Fruit fly (Drosophila melanogaster): ENCODE results near the gene CG8379.

The CG8379 gene

DNA sequence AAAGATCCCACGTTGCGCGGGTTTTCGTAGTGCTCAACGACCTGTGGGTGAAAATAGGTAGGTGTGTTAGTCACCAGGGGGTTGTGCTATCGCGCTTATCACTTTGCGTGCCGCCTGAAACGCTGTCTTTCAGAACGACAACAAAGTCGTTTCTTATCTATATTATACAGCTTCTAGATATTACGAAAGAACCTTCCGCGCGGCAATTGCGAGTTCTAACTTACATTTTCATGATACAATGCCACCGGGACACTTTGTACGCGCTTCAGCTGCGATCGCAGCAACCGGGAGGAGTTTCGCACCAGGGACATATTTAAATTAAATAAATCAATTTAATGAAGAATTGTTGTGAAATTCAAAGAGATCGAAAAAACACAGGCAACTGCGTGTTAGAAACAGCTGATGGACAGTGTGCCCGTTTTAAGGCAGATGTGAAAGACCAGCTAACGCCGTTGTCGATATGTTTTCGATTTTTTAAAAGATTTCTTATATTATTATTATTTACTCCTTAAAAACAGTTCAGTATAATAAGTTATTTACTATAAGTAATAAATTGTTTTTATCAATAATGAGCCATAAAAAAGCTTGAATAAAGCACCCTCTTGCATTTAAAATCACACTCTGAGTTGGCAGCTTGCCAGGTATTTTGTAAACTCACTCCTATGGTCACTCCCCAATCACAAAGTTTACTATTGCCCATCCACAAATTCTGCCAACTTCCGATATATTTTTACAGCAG lies at the start of gene CG8379, which contains the start of gene IscU:
Gene CG8379, plus strand, starts transcription at position 651 of the 739 bp plus-strand sequence.
Gene IscU, minus strand, starts transcription at position 417 of the 739 bp plus-strand sequence.
- TF ChIP-seq usp (GFP tag; optimal IDR thresholded peaks at IDR 0.05) (no peak), Dll (optimal IDR thresholded peaks at IDR 0.05) (no peak), CG8478 (optimal IDR thresholded peaks at IDR 0.05) (no peak), psq (optimal IDR thresholded peaks at IDR 0.05) (no peak), pan (optimal IDR thresholded peaks at IDR 0.05) (no peak), EcR (GFP tag; optimal IDR thresholded peaks at IDR 0.05) (no peak)

DNA sequence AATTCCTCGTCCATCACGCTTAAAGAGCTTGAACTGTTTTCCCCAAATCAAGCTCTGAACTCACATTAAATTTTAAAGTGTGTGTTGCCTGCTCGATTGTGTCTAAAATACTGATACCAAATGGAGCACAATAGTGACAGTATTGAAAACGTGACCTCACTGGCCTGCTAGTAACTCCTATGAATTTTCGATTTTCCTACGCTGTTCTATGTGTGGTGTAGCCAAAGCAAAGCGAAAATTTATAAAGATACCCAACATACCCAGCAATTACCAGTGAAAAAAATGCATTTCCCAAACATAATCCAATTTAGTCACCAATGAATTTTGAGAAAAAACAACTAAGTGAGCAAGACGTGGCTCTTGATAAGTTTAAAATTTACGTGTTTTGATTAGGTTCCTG lies 44.4 kb upstream of the CG8379 start, which contains the start of gene CG33191:
Gene CG33191, minus strand, starts transcription at position 101 of the 400 bp plus-strand sequence.
- no peak for TF ChIP-seq Dll (optimal IDR thresholded peaks at IDR 0.05)
- TF ChIP-seq EcR (GFP tag; optimal IDR thresholded peaks at IDR 0.05) = no peak
- TF ChIP-seq CG8478 (optimal IDR thresholded peaks at IDR 0.05) = no peak
- TF ChIP-seq usp (GFP tag; optimal IDR thresholded peaks at IDR 0.05) = no peak
- no peak for TF ChIP-seq pan (optimal IDR thresholded peaks at IDR 0.05)
- no peak for TF ChIP-seq psq (optimal IDR thresholded peaks at IDR 0.05)

DNA sequence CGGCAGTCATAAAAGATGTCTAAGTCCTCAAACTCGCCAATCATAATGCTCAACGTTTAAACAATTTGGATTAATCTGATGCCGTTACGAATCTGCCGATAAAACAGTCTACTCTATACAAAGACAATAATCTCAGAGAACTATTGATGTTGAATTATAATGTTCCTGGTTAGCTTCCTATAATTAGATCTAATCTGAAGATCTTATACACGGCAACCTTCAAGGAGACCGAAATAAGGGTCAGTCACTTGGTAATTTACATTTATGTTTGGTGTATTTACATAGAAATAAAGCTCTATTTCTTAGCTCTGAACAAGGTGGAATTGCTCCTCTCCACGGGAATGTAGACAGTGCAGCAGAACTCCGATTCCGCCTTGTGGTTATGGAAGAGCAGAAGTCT lies 43.5 kb upstream of the CG8379 start, which contains the start of gene CG33189:
Gene CG33189, minus strand, starts transcription at position 101 of the 400 bp plus-strand sequence.
- TF ChIP-seq usp (GFP tag; optimal IDR thresholded peaks at IDR 0.05) = no peak
- TF ChIP-seq CG8478 (optimal IDR thresholded peaks at IDR 0.05) = no peak
- no peak for TF ChIP-seq pan (optimal IDR thresholded peaks at IDR 0.05)
- TF ChIP-seq Dll (optimal IDR thresholded peaks at IDR 0.05) = no peak
- no peak for TF ChIP-seq psq (optimal IDR thresholded peaks at IDR 0.05)
- no peak for TF ChIP-seq EcR (GFP tag; optimal IDR thresholded peaks at IDR 0.05)

DNA sequence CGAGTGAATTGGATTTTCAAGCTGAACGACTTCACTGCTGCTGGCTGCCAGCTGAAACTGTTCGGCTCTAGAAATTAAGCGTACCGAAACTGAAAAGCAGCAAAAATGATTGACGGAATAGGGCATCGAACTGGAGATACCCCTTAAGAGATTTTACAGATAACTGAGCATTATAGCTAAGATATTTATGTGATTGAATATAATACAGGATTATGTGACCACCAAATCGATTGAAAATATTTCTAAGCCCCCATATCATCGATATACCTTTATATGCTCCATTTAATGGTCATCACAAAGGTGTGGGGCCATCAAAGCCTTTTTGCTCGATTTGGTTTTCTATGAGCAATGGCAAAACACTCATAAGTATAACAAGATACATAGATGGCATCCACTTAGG lies 39.4 kb upstream of the CG8379 start:
- TF ChIP-seq psq (optimal IDR thresholded peaks at IDR 0.05) (no peak), CG8478 (optimal IDR thresholded peaks at IDR 0.05) (no peak), pan (optimal IDR thresholded peaks at IDR 0.05) (no peak), EcR (GFP tag; optimal IDR thresholded peaks at IDR 0.05) (no peak), Dll (optimal IDR thresholded peaks at IDR 0.05) (no peak), usp (GFP tag; optimal IDR thresholded peaks at IDR 0.05) (no peak)

DNA sequence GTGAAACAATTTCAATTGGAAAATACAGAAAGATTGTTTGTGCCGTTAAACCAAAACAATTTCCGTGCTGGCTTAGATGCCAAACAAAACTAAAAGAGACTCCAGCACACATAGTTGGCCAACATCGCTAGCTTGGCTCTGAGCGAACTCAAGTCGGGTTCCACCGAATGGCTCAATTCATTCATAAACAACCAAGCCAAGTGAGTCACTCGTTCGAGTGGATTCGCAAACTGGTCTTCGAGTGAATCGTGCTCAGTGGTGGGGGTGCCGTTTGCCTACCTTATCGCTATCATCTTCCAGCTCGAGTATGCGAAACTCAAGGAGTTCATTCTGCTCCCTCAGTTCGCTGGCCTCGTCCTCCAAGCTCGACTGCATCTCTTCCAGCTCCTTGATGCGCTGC lies 38.8 kb upstream of the CG8379 start:
- no peak for TF ChIP-seq psq (optimal IDR thresholded peaks at IDR 0.05)
- TF ChIP-seq EcR (GFP tag; optimal IDR thresholded peaks at IDR 0.05) = no peak
- no peak for TF ChIP-seq usp (GFP tag; optimal IDR thresholded peaks at IDR 0.05)
- TF ChIP-seq CG8478 (optimal IDR thresholded peaks at IDR 0.05) = no peak
- no peak for TF ChIP-seq Dll (optimal IDR thresholded peaks at IDR 0.05)
- no peak for TF ChIP-seq pan (optimal IDR thresholded peaks at IDR 0.05)

DNA sequence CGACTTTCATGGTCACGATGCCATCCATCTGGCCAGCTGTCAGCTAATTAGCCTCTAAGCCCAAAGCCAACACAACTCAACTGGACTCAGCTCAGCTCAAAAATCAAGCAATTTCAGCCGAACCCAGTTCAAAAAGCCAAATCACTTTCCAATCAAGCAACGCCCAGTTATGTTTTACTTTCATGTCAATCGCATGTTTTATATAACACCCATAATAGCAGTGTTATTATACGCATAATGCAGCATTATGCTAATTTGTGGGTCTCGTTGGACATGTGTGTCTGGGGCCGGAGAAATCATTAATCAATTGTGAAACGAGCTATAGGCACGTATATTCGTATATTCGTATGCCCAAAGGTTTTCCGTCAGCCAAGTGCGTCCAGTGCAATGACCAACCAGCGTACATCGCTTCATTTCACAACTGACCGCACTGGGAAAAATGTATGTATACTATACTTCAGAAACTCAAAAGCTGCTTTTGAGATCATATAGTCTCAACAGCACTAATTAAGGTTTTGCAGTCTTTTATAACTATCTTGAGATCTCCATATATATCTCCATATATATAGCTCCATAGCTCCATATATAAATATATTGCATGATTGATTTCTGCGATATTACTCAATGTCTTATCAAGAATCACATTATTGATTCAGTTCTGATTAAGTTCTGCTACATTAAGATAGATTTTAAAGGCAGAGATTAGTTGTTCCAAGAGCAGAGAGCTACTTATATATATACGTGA lies 36.5 kb upstream of the CG8379 start:
- TF ChIP-seq Dll (optimal IDR thresholded peaks at IDR 0.05) (no peak), CG8478 (optimal IDR thresholded peaks at IDR 0.05) (no peak), psq (optimal IDR thresholded peaks at IDR 0.05) (no peak), pan (optimal IDR thresholded peaks at IDR 0.05) (no peak), EcR (GFP tag; optimal IDR thresholded peaks at IDR 0.05) (no peak)

DNA sequence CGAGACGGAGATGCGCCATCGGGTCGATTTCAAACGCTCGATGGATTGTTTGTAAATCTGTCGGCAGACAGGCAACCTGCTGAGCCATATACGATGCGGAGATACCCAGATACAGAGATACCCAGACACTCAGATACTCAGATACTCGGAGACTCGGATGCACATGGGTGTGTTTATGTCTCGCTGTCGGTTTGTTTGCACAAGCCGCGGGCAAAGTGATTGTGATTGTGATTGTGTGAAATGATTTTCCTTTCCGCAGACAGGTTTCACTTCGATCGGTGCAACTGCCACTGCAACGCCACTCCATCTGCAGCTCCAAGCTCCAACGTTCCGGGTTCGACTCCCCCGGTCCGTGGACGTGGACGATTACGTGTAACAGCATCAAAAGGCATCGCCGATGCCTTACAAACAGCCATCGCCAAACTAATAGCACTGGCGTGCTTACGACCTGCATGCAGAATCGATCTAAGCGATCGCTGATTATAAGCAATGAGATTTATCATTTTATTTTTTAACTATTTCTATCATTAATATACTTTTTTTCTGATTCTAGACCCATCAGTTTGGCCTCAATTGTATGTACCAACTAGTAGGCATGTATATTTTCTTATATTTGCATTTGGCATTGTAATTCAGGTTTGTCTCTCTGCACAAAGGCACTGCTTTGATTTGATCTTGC lies 35.4 kb upstream of the CG8379 start:
- TF ChIP-seq pan (optimal IDR thresholded peaks at IDR 0.05) = no peak
- no peak for TF ChIP-seq CG8478 (optimal IDR thresholded peaks at IDR 0.05)
- no peak for TF ChIP-seq EcR (GFP tag; optimal IDR thresholded peaks at IDR 0.05)
- no peak for TF ChIP-seq Dll (optimal IDR thresholded peaks at IDR 0.05)
- no peak for TF ChIP-seq psq (optimal IDR thresholded peaks at IDR 0.05)
- no peak for TF ChIP-seq usp (GFP tag; optimal IDR thresholded peaks at IDR 0.05)

DNA sequence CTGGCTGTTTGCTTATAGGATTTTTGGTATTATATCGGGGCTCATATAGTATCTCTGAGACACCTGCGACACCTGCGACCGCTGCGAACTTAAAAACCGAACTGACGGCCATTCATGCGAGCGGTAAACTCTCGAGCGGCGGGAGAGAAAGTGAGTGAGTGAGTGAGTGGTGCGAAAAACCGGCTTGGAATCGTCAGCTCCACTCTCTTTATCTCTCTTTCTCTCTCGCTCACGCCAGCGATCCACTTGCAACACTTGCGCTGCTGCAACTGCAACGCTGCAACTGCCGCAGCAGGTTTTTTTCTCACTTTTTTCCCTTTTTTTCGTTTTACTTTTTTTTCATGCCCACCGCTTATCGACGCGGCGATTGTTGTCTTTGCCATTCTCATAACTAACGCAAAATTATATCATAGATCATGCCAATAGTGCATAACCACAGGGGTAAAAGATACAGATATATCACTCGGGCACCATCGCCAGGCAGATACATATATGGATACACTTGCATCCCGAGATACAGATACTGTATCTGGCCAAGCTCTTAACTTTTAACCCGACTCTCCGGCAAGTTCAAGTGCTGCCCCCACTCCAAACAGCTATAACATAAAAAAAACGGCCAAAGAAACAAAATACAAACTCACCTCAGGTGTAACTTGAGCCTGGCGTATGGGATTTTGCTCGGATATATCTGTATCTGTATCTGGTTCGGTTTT lies 31.6 kb upstream of the CG8379 start:
- peak; percentile 39 for TF ChIP-seq pan (optimal IDR thresholded peaks at IDR 0.05)
- peak; percentile 16 for TF ChIP-seq Dll (optimal IDR thresholded peaks at IDR 0.05)
- no peak for TF ChIP-seq usp (GFP tag; optimal IDR thresholded peaks at IDR 0.05)

DNA sequence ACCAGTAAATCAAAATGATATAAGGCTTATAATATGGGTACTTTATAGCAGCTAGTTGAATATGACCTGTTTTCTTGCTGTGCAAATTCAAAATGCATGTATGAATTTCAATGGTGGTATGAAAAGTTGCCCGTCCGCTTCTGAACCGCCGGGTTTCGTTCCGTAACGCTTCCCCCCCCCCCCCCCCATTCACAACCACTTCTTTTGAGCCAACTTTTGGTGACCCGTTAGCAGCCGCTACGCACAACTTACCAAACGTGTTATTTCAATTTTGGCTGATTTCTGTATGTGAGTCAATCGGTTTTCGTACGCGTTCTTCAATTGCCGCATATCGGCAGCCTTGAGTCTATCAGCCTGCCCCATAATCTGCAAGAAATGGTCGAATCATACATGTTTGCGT lies 30.5 kb upstream of the CG8379 start:
- TF ChIP-seq psq (optimal IDR thresholded peaks at IDR 0.05) = no peak
- TF ChIP-seq pan (optimal IDR thresholded peaks at IDR 0.05) = no peak
- TF ChIP-seq EcR (GFP tag; optimal IDR thresholded peaks at IDR 0.05) = no peak
- no peak for TF ChIP-seq usp (GFP tag; optimal IDR thresholded peaks at IDR 0.05)
- no peak for TF ChIP-seq CG8478 (optimal IDR thresholded peaks at IDR 0.05)

DNA sequence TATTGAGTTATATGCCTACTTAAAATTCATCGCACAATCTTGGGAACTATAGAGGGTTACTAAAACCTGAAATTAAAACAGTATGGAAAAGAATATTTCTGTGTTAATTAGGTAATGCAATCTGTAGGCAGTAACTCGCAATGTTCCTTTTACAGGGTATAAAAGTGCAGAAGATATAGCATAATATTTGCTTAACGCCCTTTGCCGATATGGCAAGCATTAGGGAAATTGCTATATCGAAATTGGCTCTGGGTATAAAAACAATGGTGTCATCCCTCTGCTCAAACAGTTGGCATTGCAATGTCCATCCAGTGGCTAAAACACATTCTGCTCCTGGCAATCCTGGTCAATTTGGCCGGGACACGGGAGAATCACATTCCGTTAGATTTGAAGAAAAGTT lies 29.8 kb upstream of the CG8379 start, which contains the start of gene Ir85a:
Gene Ir85a, plus strand, starts transcription at position 301 of the 400 bp plus-strand sequence.
- no peak for TF ChIP-seq CG8478 (optimal IDR thresholded peaks at IDR 0.05)
- no peak for TF ChIP-seq usp (GFP tag; optimal IDR thresholded peaks at IDR 0.05)
- TF ChIP-seq psq (optimal IDR thresholded peaks at IDR 0.05) = no peak
- no peak for TF ChIP-seq Dll (optimal IDR thresholded peaks at IDR 0.05)
- no peak for TF ChIP-seq pan (optimal IDR thresholded peaks at IDR 0.05)
- TF ChIP-seq EcR (GFP tag; optimal IDR thresholded peaks at IDR 0.05) = no peak

DNA sequence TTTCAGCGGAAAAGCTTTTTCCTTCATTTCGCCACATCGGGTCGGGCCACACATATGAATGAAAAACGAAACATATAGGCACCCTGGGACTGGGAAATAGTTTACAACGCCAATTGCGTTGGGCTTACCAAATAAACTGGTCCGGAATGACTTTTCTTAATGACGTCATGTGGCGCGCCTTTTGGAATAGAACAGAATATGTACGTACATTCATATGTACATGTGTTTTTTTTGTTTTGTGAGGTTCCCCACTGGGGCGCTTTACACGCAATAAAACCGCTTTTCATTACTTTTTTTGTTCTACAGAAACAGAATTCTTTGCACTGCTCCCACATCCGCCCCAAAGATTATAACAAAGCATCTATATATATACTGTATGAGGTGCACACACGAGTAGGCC lies 25.9 kb upstream of the CG8379 start:
- TF ChIP-seq pan (optimal IDR thresholded peaks at IDR 0.05) (no peak), usp (GFP tag; optimal IDR thresholded peaks at IDR 0.05) (no peak), EcR (GFP tag; optimal IDR thresholded peaks at IDR 0.05) (no peak), psq (optimal IDR thresholded peaks at IDR 0.05) (no peak), Dll (optimal IDR thresholded peaks at IDR 0.05) (no peak), CG8478 (optimal IDR thresholded peaks at IDR 0.05) (no peak)

All from whole organism.